Worm (Caenorhabditis elegans) whole organism, mixed stage, embryonic: ENCODE results near the gene C04E6.7.
A peak's percentile ranks its signal among the peaks of the same experiment; 100 is the strongest.

Source experiments
- M03D4.4 ChIP-seq: sonication (generic microtip); optimal IDR thresholded peaks from 2 replicates; lab custom pipeline; 2017; ENCODE audit warnings: mild to moderate bottlenecking, missing genetic modification characterization, missing compliant biosample characterization
- bed-3 ChIP-seq: fragments of 200-800 bp; sonication (Bioruptor generic); optimal IDR thresholded peaks from 3 replicates; lab custom pipeline; 2018; ENCODE audit warnings: mild to moderate bottlenecking, missing genetic modification characterization, moderate library complexity, missing compliant biosample characterization
- blmp-1 ChIP-seq: fragments of 150-350 bp; optimal IDR thresholded peaks from 2 replicates; lab custom pipeline; 2014; ENCODE audit warnings: missing biosample characterization, missing genetic modification characterization
- ceh-39 ChIP-seq: fragments of 150-350 bp; optimal IDR thresholded peaks from 2 replicates; lab custom pipeline; 2014; ENCODE audit warnings: missing biosample characterization, missing genetic modification characterization
- ceh-43 ChIP-seq: fragments of 200-800 bp; sonication (Bioruptor generic); optimal IDR thresholded peaks from 2 replicates; lab custom pipeline; 2018; ENCODE audit warnings: mild to moderate bottlenecking, missing genetic modification characterization, moderate library complexity, missing compliant biosample characterization
- ceh-83 ChIP-seq: fragments of 200-800 bp; sonication (Bioruptor generic); optimal IDR thresholded peaks from 2 replicates; lab custom pipeline; 2018; ENCODE audit warnings: mild to moderate bottlenecking, missing genetic modification characterization, missing compliant biosample characterization
- ces-1 ChIP-seq: fragments of 150-350 bp; optimal IDR thresholded peaks from 2 replicates; lab custom pipeline; 2014; ENCODE audit warnings: missing biosample characterization, missing genetic modification reagents, missing genetic modification characterization
- cnd-1 ChIP-seq: fragments of 200-800 bp; sonication (Bioruptor generic); optimal IDR thresholded peaks from 2 replicates; lab custom pipeline; 2018; ENCODE audit warnings: mild to moderate bottlenecking, missing genetic modification characterization, missing compliant biosample characterization
- drap-1 ChIP-seq: fragments of 200-800 bp; sonication (Bioruptor generic); optimal IDR thresholded peaks from 3 replicates; lab custom pipeline; 2018; ENCODE audit warnings: mild to moderate bottlenecking, missing genetic modification characterization, missing compliant biosample characterization
- elt-1 ChIP-seq: sonication (generic microtip); optimal IDR thresholded peaks from 2 replicates; lab custom pipeline; 2017; ENCODE audit warnings: missing genetic modification characterization, mild to moderate bottlenecking, missing compliant biosample characterization, antibody characterized with exemption, moderate library complexity, borderline replicate concordance; ENCODE audit not compliant: insufficient read depth
- elt-3 ChIP-seq: fragments of 150-350 bp; optimal IDR thresholded peaks from 2 replicates; lab custom pipeline; 2014; ENCODE audit warnings: missing biosample characterization, missing genetic modification characterization
- flh-1 ChIP-seq: fragments of 200-800 bp; sonication (Bioruptor generic); optimal IDR thresholded peaks from 2 replicates; lab custom pipeline; 2018; ENCODE audit warnings: mild to moderate bottlenecking, missing genetic modification characterization, moderate library complexity, missing compliant biosample characterization
- ham-2 ChIP-seq: fragments of 200-800 bp; sonication (Bioruptor generic); optimal IDR thresholded peaks from 2 replicates; lab custom pipeline; 2018; ENCODE audit warnings: mild to moderate bottlenecking, missing genetic modification characterization, missing compliant biosample characterization
- hlh-1 ChIP-seq: fragments of 150-350 bp; optimal IDR thresholded peaks from 2 replicates; lab custom pipeline; 2014; ENCODE audit warnings: missing biosample characterization, missing genetic modification reagents, missing genetic modification characterization
- lin-13 ChIP-seq: fragments of 150-350 bp; optimal IDR thresholded peaks from 2 replicates; lab custom pipeline; 2014; ENCODE audit warnings: missing biosample characterization, missing genetic modification characterization
- lin-32 ChIP-seq: fragments of 200-800 bp; sonication (Bioruptor generic); optimal IDR thresholded peaks from 2 replicates; lab custom pipeline; 2018; ENCODE audit warnings: mild to moderate bottlenecking, missing genetic modification characterization, missing compliant biosample characterization
- lsy-2 ChIP-seq: fragments of 150-350 bp; optimal IDR thresholded peaks from 2 replicates; lab custom pipeline; 2014; ENCODE audit warnings: missing biosample characterization, missing genetic modification characterization
- mab-5 ChIP-seq: fragments of 150-350 bp; optimal IDR thresholded peaks from 2 replicates; lab custom pipeline; 2014; ENCODE audit warnings: missing biosample characterization, missing genetic modification characterization
- mep-1 ChIP-seq: fragments of 150-350 bp; optimal IDR thresholded peaks from 2 replicates; lab custom pipeline; 2017; ENCODE audit warnings: missing biosample characterization, missing genetic modification reagents, missing genetic modification characterization, inconsistent platforms
- mls-2 ChIP-seq: sonication (generic microtip); optimal IDR thresholded peaks from 2 replicates; lab custom pipeline; 2016; ENCODE audit warnings: mild to moderate bottlenecking, missing genetic modification characterization, moderate library complexity, missing compliant biosample characterization
- nhr-12 ChIP-seq: fragments of 150-350 bp; optimal IDR thresholded peaks from 2 replicates; lab custom pipeline; 2014; ENCODE audit warnings: missing biosample characterization, missing genetic modification characterization
- nhr-2 ChIP-seq: fragments of 150-350 bp; optimal IDR thresholded peaks from 2 replicates; lab custom pipeline; 2014; ENCODE audit warnings: missing biosample characterization, missing genetic modification characterization
- nhr-237 ChIP-seq: fragments of 150-350 bp; optimal IDR thresholded peaks from 2 replicates; lab custom pipeline; 2014; ENCODE audit warnings: missing biosample characterization, missing genetic modification characterization
- nhr-28 ChIP-seq: fragments of 150-350 bp; optimal IDR thresholded peaks from 2 replicates; lab custom pipeline; 2014; ENCODE audit warnings: missing biosample characterization, missing genetic modification characterization
- nhr-76 ChIP-seq: sonication (generic microtip); optimal IDR thresholded peaks from 2 replicates; lab custom pipeline; 2017; ENCODE audit warnings: missing biosample characterization, missing genetic modification characterization
- pha-4 ChIP-seq: fragments of 150-350 bp; optimal IDR thresholded peaks from 2 replicates; lab custom pipeline; 2018; ENCODE audit warnings: missing biosample characterization, missing genetic modification reagents, missing genetic modification characterization
- sem-2 ChIP-seq: fragments of 200-800 bp; sonication (Bioruptor generic); optimal IDR thresholded peaks from 2 replicates; lab custom pipeline; 2018; ENCODE audit warnings: mild to moderate bottlenecking, missing genetic modification characterization, missing compliant biosample characterization
- snpc-4 ChIP-seq: fragments of 150-350 bp; optimal IDR thresholded peaks from 2 replicates; lab custom pipeline; 2014; ENCODE audit warnings: missing biosample characterization, missing genetic modification characterization
- sptf-1 ChIP-seq: sonication (generic microtip); optimal IDR thresholded peaks from 2 replicates; lab custom pipeline; 2017; ENCODE audit warnings: mild to moderate bottlenecking, missing genetic modification characterization, moderate library complexity, missing compliant biosample characterization
- tbx-8 ChIP-seq: fragments of 200-800 bp; sonication (Bioruptor generic); optimal IDR thresholded peaks from 2 replicates; lab custom pipeline; 2018; ENCODE audit warnings: mild to moderate bottlenecking, missing genetic modification characterization, moderate library complexity, missing compliant biosample characterization
- unc-120 ChIP-seq: sonication (generic microtip); optimal IDR thresholded peaks from 2 replicates; lab custom pipeline; 2017; ENCODE audit warnings: missing genetic modification characterization, missing compliant biosample characterization; ENCODE audit not compliant: poor library complexity, severe bottlenecking
- unc-39 ChIP-seq: fragments of 150-350 bp; optimal IDR thresholded peaks from 2 replicates; lab custom pipeline; 2014; ENCODE audit warnings: missing biosample characterization, missing genetic modification characterization
- unc-62 ChIP-seq: fragments of 150-350 bp; optimal IDR thresholded peaks from 2 replicates; lab custom pipeline; 2014; ENCODE audit warnings: missing biosample characterization, missing genetic modification reagents, missing genetic modification characterization
- zip-8 ChIP-seq: fragments of 150-350 bp; optimal IDR thresholded peaks from 2 replicates; lab custom pipeline; 2014; ENCODE audit warnings: missing biosample characterization, missing genetic modification characterization
- ztf-11 ChIP-seq: fragments of 150-350 bp; optimal IDR thresholded peaks from 2 replicates; lab custom pipeline; 2014; ENCODE audit warnings: missing biosample characterization, missing genetic modification characterization

Gene C04E6.7

ce11 chrV:5845162-5845561, 48.0 kb upstream of the C04E6.7 start:
- TF ChIP-seq sptf-1, result no peak
- no peak for TF ChIP-seq sem-2 (GFP tag; lab: Kevin White, UChicago)
- TF ChIP-seq drap-1 (GFP tag; lab: Kevin White, UChicago), result no peak
- no peak for TF ChIP-seq ham-2 (GFP tag; lab: Kevin White, UChicago)
- no peak for TF ChIP-seq lsy-2 (tag; lab: Kevin White, UChicago)
- no peak for TF ChIP-seq zip-8
- TF ChIP-seq lin-32 (GFP tag; lab: Kevin White, UChicago), result no peak
- TF ChIP-seq ceh-83 (GFP tag; lab: Kevin White, UChicago), result no peak
- TF ChIP-seq ceh-43, result no peak
- TF ChIP-seq unc-39 (tag; lab: Kevin White, UChicago), result no peak
- TF ChIP-seq unc-120, result no peak

ce11 chrV:5845669-5846189, 47.4 kb upstream of the C04E6.7 start, which contains the start of gene F26F12.3:
TSS of gene F26F12.3 (minus strand) at chrV:5845719.
- TF ChIP-seq ceh-39 (tag; lab: Kevin White, UChicago) (no peak), unc-120 (peak; percentile 15), nhr-237 (tag; lab: Kevin White, UChicago) (no peak), ces-1 (no peak)
- TF ChIP-seq, all 35 proteins: peak for 1

- TF ChIP-seq ceh-43 (no peak), unc-62 (GFP tag; lab: Kevin White, UChicago) (no peak), blmp-1 (tag; lab: Kevin White, UChicago) (no peak), zip-8 (no peak), cnd-1 (tag; lab: Kevin White, UChicago) (peak; percentile 67), M03D4.4 (tag; lab: Kevin White, UChicago) (no peak), bed-3 (GFP tag; lab: Kevin White, UChicago) (no peak), lin-32 (GFP tag; lab: Kevin White, UChicago) (no peak), mab-5 (tag; lab: Kevin White, UChicago) (no peak), tbx-8 (GFP tag; lab: Kevin White, UChicago) (no peak), mep-1 (peak; percentile 7), unc-39 (tag; lab: Kevin White, UChicago) (no peak), ztf-11 (tag; lab: Kevin White, UChicago) (no peak), elt-3 (tag; lab: Kevin White, UChicago) (no peak), elt-1 (tag; lab: Kevin White, UChicago) (no peak), snpc-4 (tag; lab: Kevin White, UChicago) (no peak), ceh-83 (GFP tag; lab: Kevin White, UChicago) (no peak), nhr-76 (tag; lab: Kevin White, UChicago) (no peak), ces-1 (peak; percentile 42), nhr-12 (tag; lab: Kevin White, UChicago) (no peak), pha-4 (tag; lab: Kevin White, UChicago) (no peak), flh-1 (GFP tag; lab: Kevin White, UChicago) (no peak), unc-120 (no peak), ham-2 (GFP tag; lab: Kevin White, UChicago) (no peak), nhr-28 (tag; lab: Kevin White, UChicago) (no peak), sem-2 (GFP tag; lab: Kevin White, UChicago) (no peak), lin-13 (tag; lab: Kevin White, UChicago) (no peak), ceh-39 (tag; lab: Kevin White, UChicago) (no peak), nhr-2 (tag; lab: Kevin White, UChicago) (peak; percentile 21), drap-1 (GFP tag; lab: Kevin White, UChicago) (no peak), mls-2 (tag; lab: Kevin White, UChicago) (peak; percentile 61), nhr-237 (tag; lab: Kevin White, UChicago) (no peak), hlh-1 (tag; lab: Kevin White, UChicago) (no peak), sptf-1 (no peak), lsy-2 (tag; lab: Kevin White, UChicago) (no peak)
- TF ChIP-seq, all 35 proteins: peak for 5
Measured at ce11 chrV:5846729-5847128, 46.4 kb upstream of the C04E6.7 start.
